Worm (Caenorhabditis elegans) whole organism, early embryonic: Measurements from ENCODE around the gene fard-1.

Source experiments
- B0310.2 ChIP-seq: sonication (generic microtip); optimal IDR thresholded peaks from 2 replicates; lab custom pipeline; 2016; ENCODE audit warnings: mild to moderate bottlenecking, missing genetic modification characterization, missing compliant biosample characterization
- ama-1 ChIP-seq: fragments of 150-350 bp; optimal IDR thresholded peaks from 2 replicates; lab custom pipeline; 2014
- ceh-36 ChIP-seq: sonication (generic microtip); optimal IDR thresholded peaks from 2 replicates; lab custom pipeline; 2016; ENCODE audit warnings: missing genetic modification characterization, inconsistent platforms, missing compliant biosample characterization
- ets-7 ChIP-seq: sonication (generic microtip); optimal IDR thresholded peaks from 2 replicates; lab custom pipeline; 2016; ENCODE audit warnings: missing genotype, missing genetic modification characterization, missing compliant biosample characterization
- flt-1 ChIP-seq: fragments of 200-800 bp; sonication (Bioruptor generic); IDR thresholded peaks from 2 replicates; pipeline ENCODE4 v1.3.6; 2022; ENCODE audit warnings: missing genetic modification characterization, missing compliant biosample characterization
- hnd-1 ChIP-seq: sonication (generic microtip); optimal IDR thresholded peaks from 2 replicates; lab custom pipeline; 2016; ENCODE audit warnings: missing genetic modification characterization, missing compliant biosample characterization
- tbx-11 ChIP-seq: fragments of 200-800 bp; sonication (Bioruptor generic); IDR thresholded peaks from 2 replicates; pipeline ENCODE4 v1.3.6; 2022; ENCODE audit warnings: missing genetic modification characterization, missing compliant biosample characterization

- TF ChIP-seq tbx-11 (0 out of 2 replicates have a peak, but pooled peaks have one; percentile 61), hnd-1 (tag; lab: Kevin White, UChicago) (peak; percentile 2), B0310.2 (tag; lab: Kevin White, UChicago) (no peak), ceh-36 (tag; lab: Kevin White, UChicago) (peak; percentile 30), ets-7 (tag; lab: Kevin White, UChicago) (no peak), ama-1 (lab: Kevin White, UChicago) (no peak), flt-1 (GFP tag; lab: Robert Waterston, UW) (peak; percentile 42; the same call in 1 of the 2 replicates)
Observed at ce11 chrX:2885318-2885908, 47.7 kb upstream of the fard-1 start, which contains the start of gene vang-1.
